Worm (Caenorhabditis elegans) whole organism, L2 larva: Measurements from ENCODE around the gene M03F8.7.

Experiments
- C34F6.9 ChIP-seq: fragments of 150-350 bp; optimal IDR thresholded peaks from 2 replicates; lab custom pipeline; 2014; ENCODE audit warnings: missing biosample characterization, missing genetic modification characterization
- F13H6.1 ChIP-seq: sonication (generic microtip); optimal IDR thresholded peaks from 2 replicates; lab custom pipeline; 2016; ENCODE audit warnings: missing genetic modification characterization, missing compliant biosample characterization
- R02D3.7 ChIP-seq: fragments of 150-350 bp; optimal IDR thresholded peaks from 2 replicates; lab custom pipeline; 2014; ENCODE audit warnings: missing biosample characterization, missing genetic modification characterization
- Y55F3AM.14 ChIP-seq: fragments of 200-800 bp; sonication (Bioruptor generic); optimal IDR thresholded peaks from 2 replicates; lab custom pipeline; 2018; ENCODE audit warnings: mild to moderate bottlenecking, missing genetic modification characterization, missing compliant biosample characterization
- ZK546.5 ChIP-seq: sonication (generic microtip); optimal IDR thresholded peaks from 2 replicates; lab custom pipeline; 2017; ENCODE audit warnings: missing biosample characterization, missing genetic modification characterization
- alr-1 ChIP-seq: fragments of 150-350 bp; optimal IDR thresholded peaks from 2 replicates; lab custom pipeline; 2014; ENCODE audit warnings: missing biosample characterization, missing genetic modification characterization
- aly-2 ChIP-seq: fragments of 150-350 bp; optimal IDR thresholded peaks from 2 replicates; lab custom pipeline; 2014; ENCODE audit warnings: missing biosample characterization, missing genetic modification characterization
- ama-1 ChIP-seq: fragments of 150-350 bp; optimal IDR thresholded peaks from 2 replicates; lab custom pipeline; 2018; ENCODE audit warnings: inconsistent platforms
- blmp-1 ChIP-seq: sonication (generic microtip); optimal IDR thresholded peaks from 2 replicates; lab custom pipeline; 2017; ENCODE audit warnings: missing genetic modification characterization, mild to moderate bottlenecking, missing compliant biosample characterization, antibody characterized with exemption, moderate library complexity; ENCODE audit not compliant: insufficient read depth
- ceh-16 ChIP-seq: fragments of 150-350 bp; optimal IDR thresholded peaks from 2 replicates; lab custom pipeline; 2014; ENCODE audit warnings: missing biosample characterization, missing genetic modification characterization
- ceh-82 ChIP-seq: fragments of 150-350 bp; optimal IDR thresholded peaks from 2 replicates; lab custom pipeline; 2014; ENCODE audit warnings: missing biosample characterization, missing genetic modification characterization
- dmd-4 ChIP-seq: sonication (generic microtip); optimal IDR thresholded peaks from 2 replicates; lab custom pipeline; 2017; ENCODE audit warnings: missing biosample characterization, missing genetic modification characterization
- egl-27 ChIP-seq: sonication (generic microtip); optimal IDR thresholded peaks from 3 replicates; lab custom pipeline; 2017; ENCODE audit warnings: missing biosample characterization, missing genetic modification reagents, missing genetic modification characterization
- elt-1 ChIP-seq: fragments of 150-350 bp; optimal IDR thresholded peaks from 2 replicates; lab custom pipeline; 2014; ENCODE audit warnings: missing biosample characterization, missing genetic modification characterization
- elt-3 ChIP-seq: sonication (generic microtip); optimal IDR thresholded peaks from 2 replicates; lab custom pipeline; 2017; ENCODE audit warnings: missing biosample characterization, missing genetic modification characterization
- gmeb-1 ChIP-seq: fragments of 150-350 bp; optimal IDR thresholded peaks from 2 replicates; lab custom pipeline; 2014; ENCODE audit warnings: missing biosample characterization, missing genetic modification characterization
- lin-11 ChIP-seq: fragments of 150-350 bp; sonication (generic microtip); optimal IDR thresholded peaks from 2 replicates; lab custom pipeline; 2014; ENCODE audit warnings: missing biosample characterization, missing genetic modification characterization, inconsistent platforms, mixed read lengths
- lin-39 ChIP-seq: fragments of 150-350 bp; optimal IDR thresholded peaks from 2 replicates; lab custom pipeline; 2014; ENCODE audit warnings: missing biosample characterization, missing genetic modification reagents, missing genetic modification characterization
- lsy-2 ChIP-seq, 2 experiments: fragments of 150-350 bp in 1 of 2; sonication (generic microtip) in 1 of 2; optimal IDR thresholded peaks; 2 replicates each; lab custom pipeline; 2014 to 2017; ENCODE audit warnings: missing biosample characterization in 2 of 2, missing genetic modification characterization in 2 of 2
- mab-5 ChIP-seq: fragments of 150-350 bp; optimal IDR thresholded peaks from 2 replicates; lab custom pipeline; 2014; ENCODE audit warnings: missing biosample characterization, missing genetic modification characterization
- mbf-1 ChIP-seq: sonication (generic microtip); optimal IDR thresholded peaks from 2 replicates; lab custom pipeline; 2017; ENCODE audit warnings: missing biosample characterization, missing genetic modification characterization
- nhr-11 ChIP-seq: fragments of 150-350 bp; optimal IDR thresholded peaks from 2 replicates; lab custom pipeline; 2014; ENCODE audit warnings: missing biosample characterization, missing genetic modification characterization
- nhr-12 ChIP-seq: fragments of 150-350 bp; optimal IDR thresholded peaks from 2 replicates; lab custom pipeline; 2014; ENCODE audit warnings: missing biosample characterization, missing genetic modification characterization
- nhr-23 ChIP-seq: fragments of 150-350 bp; optimal IDR thresholded peaks from 2 replicates; lab custom pipeline; 2014; ENCODE audit warnings: missing biosample characterization, missing genetic modification reagents, missing genetic modification characterization
- nhr-237 ChIP-seq: fragments of 150-350 bp; optimal IDR thresholded peaks from 2 replicates; lab custom pipeline; 2014; ENCODE audit warnings: missing biosample characterization, missing genetic modification characterization
- nhr-25 ChIP-seq: fragments of 150-350 bp; sonication (generic microtip); optimal IDR thresholded peaks from 3 replicates; lab custom pipeline; 2014; ENCODE audit warnings: missing biosample characterization, missing genetic modification characterization
- nhr-6 ChIP-seq: fragments of 150-350 bp; optimal IDR thresholded peaks from 2 replicates; lab custom pipeline; 2014; ENCODE audit warnings: missing biosample characterization, missing genetic modification characterization
- peb-1 ChIP-seq: fragments of 150-350 bp; optimal IDR thresholded peaks from 2 replicates; lab custom pipeline; 2014; ENCODE audit warnings: missing biosample characterization, missing genetic modification characterization
- sem-4 ChIP-seq: fragments of 150-350 bp; optimal IDR thresholded peaks from 2 replicates; lab custom pipeline; 2014; ENCODE audit warnings: missing biosample characterization, missing genetic modification reagents, missing genetic modification characterization
- sma-3 ChIP-seq: sonication (generic microtip); optimal IDR thresholded peaks from 2 replicates; lab custom pipeline; 2016; ENCODE audit warnings: missing genetic modification reagents, missing genetic modification characterization, missing compliant biosample characterization
- sma-9 ChIP-seq, 2 experiments: fragments of 150-350 bp in 1 of 2; sonication (generic microtip) in 1 of 2; optimal IDR thresholded peaks; 2 replicates each; lab custom pipeline; 2014 to 2016; ENCODE audit warnings: missing genetic modification characterization in 2 of 2, mild to moderate bottlenecking in 1 of 2, missing biosample characterization in 1 of 2, missing compliant biosample characterization in 1 of 2, missing genetic modification reagents in 1 of 2, moderate library complexity in 1 of 2
- snpc-4 ChIP-seq: fragments of 150-350 bp; optimal IDR thresholded peaks from 2 replicates; lab custom pipeline; 2014; ENCODE audit warnings: missing biosample characterization, missing genetic modification characterization
- unc-55 ChIP-seq: fragments of 150-350 bp; sonication (generic microtip); optimal IDR thresholded peaks from 3 replicates; lab custom pipeline; 2014; ENCODE audit warnings: missing biosample characterization, missing genetic modification reagents, missing genetic modification characterization
- unc-62 ChIP-seq: fragments of 150-350 bp; optimal IDR thresholded peaks from 2 replicates; lab custom pipeline; 2014; ENCODE audit warnings: missing biosample characterization, missing genetic modification reagents, missing genetic modification characterization
- zag-1 ChIP-seq: fragments of 150-350 bp; optimal IDR thresholded peaks from 2 replicates; lab custom pipeline; 2014; ENCODE audit warnings: missing biosample characterization, missing genetic modification characterization
- ztf-1 ChIP-seq: fragments of 200-800 bp; sonication (Bioruptor generic); conservative IDR thresholded peaks from 2 replicates; pipeline ENCODE4 v1.3.6; 2022; ENCODE audit warnings: missing genetic modification characterization, missing compliant biosample characterization

The M03F8.7 gene

ce11 chrV:5939503-5940072 is 2.8 kb downstream of the M03F8.7 start, which contains the start of gene syf-3 (continued):
- no peak for TF ChIP-seq ama-1 (lab: Kevin White, UChicago)
- TF ChIP-seq gmeb-1 (tag; lab: Kevin White, UChicago), result peak; percentile 99
- TF ChIP-seq zag-1 (tag; lab: Kevin White, UChicago), result no peak
- TF ChIP-seq F13H6.1 (tag; lab: Kevin White, UChicago), result no peak
- no peak for TF ChIP-seq Y55F3AM.14
- no peak for TF ChIP-seq unc-62 (GFP tag; lab: Kevin White, UChicago)
- TF ChIP-seq nhr-23 (tag; lab: Kevin White, UChicago), result no peak

ce11 chrV:5943167-5943566 is 6.4 kb downstream of the M03F8.7 start, which contains the start of gene pst-1:
Gene pst-1 (plus strand): TSS chrV:5943467.
- TF ChIP-seq lin-39 (tag; lab: Kevin White, UChicago) (no peak), nhr-11 (tag; lab: Kevin White, UChicago) (no peak), unc-55 (no peak), nhr-25 (tag; lab: Kevin White, UChicago) (no peak), elt-3 (tag; lab: Kevin White, UChicago) (no peak), snpc-4 (tag; lab: Kevin White, UChicago) (no peak), sem-4 (no peak), nhr-12 (no peak), dmd-4 (tag; lab: Kevin White, UChicago) (no peak), lsy-2 (tag; optimal IDR thresholded peaks at IDR 0.05; lab: Kevin White, UChicago) (no peak), aly-2 (tag; lab: Kevin White, UChicago) (no peak), ceh-82 (tag; lab: Kevin White, UChicago) (no peak), sma-3 (GFP tag; lab: Kevin White, UChicago) (no peak), sma-9 (GFP tag; optimal IDR thresholded peaks at IDR 0.05; lab: Kevin White, UChicago) (no peak), sma-9 (tag; optimal IDR thresholded peaks at IDR 0.05; lab: Kevin White, UChicago) (no peak), egl-27 (tag; lab: Kevin White, UChicago) (no peak), elt-1 (tag; lab: Kevin White, UChicago) (no peak), C34F6.9 (tag; lab: Kevin White, UChicago) (no peak)

ce11 chrV:5949674-5950149 is 13.0 kb downstream of the M03F8.7 start:
- no peak for TF ChIP-seq F13H6.1 (tag; lab: Kevin White, UChicago)
- TF ChIP-seq lin-39 (tag; lab: Kevin White, UChicago), result peak; percentile 7
- no peak for TF ChIP-seq alr-1 (tag; lab: Kevin White, UChicago)
- no peak for TF ChIP-seq nhr-11 (tag; lab: Kevin White, UChicago)
- TF ChIP-seq ceh-16 (tag; lab: Kevin White, UChicago), result no peak
- peak; percentile 4 for TF ChIP-seq nhr-25 (tag; lab: Kevin White, UChicago)
- TF ChIP-seq R02D3.7 (tag; lab: Kevin White, UChicago), result no peak
- TF ChIP-seq gmeb-1 (tag; lab: Kevin White, UChicago), result no peak

ce11 chrV:5951133-5951532 is 14.4 kb downstream of the M03F8.7 start, which contains the start of gene M03F8.1:
Gene M03F8.1 (plus strand): TSS chrV:5951433.
- no peak for TF ChIP-seq nhr-23 (tag; lab: Kevin White, UChicago)
- no peak for TF ChIP-seq C34F6.9 (tag; lab: Kevin White, UChicago)
- no peak for TF ChIP-seq lin-11 (tag; lab: Kevin White, UChicago)

- TF ChIP-seq nhr-237 (no peak), sma-9 (GFP tag; optimal IDR thresholded peaks at IDR 0.05; lab: Kevin White, UChicago) (no peak), sma-9 (tag; optimal IDR thresholded peaks at IDR 0.05; lab: Kevin White, UChicago) (no peak), ZK546.5 (no peak), peb-1 (tag; lab: Kevin White, UChicago) (no peak), mab-5 (tag; lab: Kevin White, UChicago) (no peak), nhr-6 (tag; lab: Kevin White, UChicago) (no peak), blmp-1 (tag; lab: Kevin White, UChicago) (no peak), ztf-1 (no peak), nhr-11 (tag; lab: Kevin White, UChicago) (no peak), lin-39 (tag; lab: Kevin White, UChicago) (no peak), unc-55 (no peak), lin-11 (tag; lab: Kevin White, UChicago) (no peak), mbf-1 (tag; lab: Kevin White, UChicago) (no peak), ama-1 (lab: Kevin White, UChicago) (no peak)
Observed at ce11 chrV:5953086-5953485, 16.3 kb downstream of the M03F8.7 start.
